Fruit fly (Drosophila melanogaster): ENCODE results near the gene CG15353.

- TF ChIP-seq EcR (GFP tag; optimal IDR thresholded peaks at IDR 0.05) (no peak), D1 (tag; optimal IDR thresholded peaks at IDR 0.05) (no peak), CG17806 (tag; optimal IDR thresholded peaks at IDR 0.05) (no peak), CG10348 (GFP tag; IDR thresholded peaks at IDR 0.05) (no peak), rn (GFP tag; IDR thresholded peaks at IDR 0.05) (no peak), Snoo (tag; optimal IDR thresholded peaks at IDR 0.05) (no peak), CG32121 (GFP tag; IDR thresholded peaks at IDR 0.05) (no peak), CG9948 (tag; optimal IDR thresholded peaks at IDR 0.05) (no peak), Pif1B (GFP tag; optimal IDR thresholded peaks at IDR 0.05) (no peak), CG8301 (tag; optimal IDR thresholded peaks at IDR 0.05) (no peak), CG8159 (tag; optimal IDR thresholded peaks at IDR 0.05) (no peak), CG12605 (GFP tag; IDR thresholded peaks at IDR 0.05) (no peak), CG13204 (GFP tag; optimal IDR thresholded peaks at IDR 0.05) (no peak), gl (tag; optimal IDR thresholded peaks at IDR 0.05) (no peak)
Measured at dm6 chr2L:2032076-2032475, 25.1 kb upstream of the CG15353 start.
